Worm (Caenorhabditis elegans) whole organism, L2 larva: ENCODE results near the gene Y45F10C.6.

Experiments used
- ZK546.5 ChIP-seq: sonication (generic microtip); optimal IDR thresholded peaks from 2 replicates; lab custom pipeline; 2017; ENCODE audit warnings: missing biosample characterization, missing genetic modification characterization
- snpc-4 ChIP-seq: fragments of 150-350 bp; optimal IDR thresholded peaks from 2 replicates; lab custom pipeline; 2014; ENCODE audit warnings: missing biosample characterization, missing genetic modification characterization

- TF ChIP-seq ZK546.5 (tag; lab: Kevin White, UChicago) (no peak), snpc-4 (no peak)
Measured at ce11 chrIV:13684827-13685226, 32.7 kb downstream of the Y45F10C.6 start.
